Worm (Caenorhabditis elegans) whole organism, L1 larva: ENCODE measurements around the gene Y41D4A.1.

Experiments used
- elt-2 ChIP-seq: sonication (generic microtip); optimal IDR thresholded peaks from 2 replicates; lab custom pipeline; 2016; ENCODE audit warnings: missing genetic modification characterization, mild to moderate bottlenecking, inconsistent platforms, missing compliant biosample characterization, missing genetic modification reagents
- lin-13 ChIP-seq: fragments of 150-350 bp; optimal IDR thresholded peaks from 2 replicates; lab custom pipeline; 2014; ENCODE audit warnings: missing biosample characterization, missing genetic modification reagents, missing genetic modification characterization
- lin-39 ChIP-seq: fragments of 150-350 bp; optimal IDR thresholded peaks from 2 replicates; lab custom pipeline; 2014; ENCODE audit warnings: missing biosample characterization, missing genetic modification reagents, missing genetic modification characterization
- lsy-2 ChIP-seq, 2 experiments: fragments of 150-350 bp; optimal IDR thresholded peaks; 2 replicates each; lab custom pipeline; 2014; ENCODE audit warnings: missing biosample characterization in 2 of 2, missing genetic modification characterization in 2 of 2
- mdl-1 ChIP-seq, 2 experiments: fragments of 150-350 bp; optimal IDR thresholded peaks; 2 replicates each; lab custom pipeline; 2014 to 2017; ENCODE audit warnings: missing biosample characterization in 2 of 2, missing genetic modification characterization in 2 of 2, inconsistent platforms in 1 of 2
- mep-1 ChIP-seq: fragments of 150-350 bp; optimal IDR thresholded peaks from 2 replicates; lab custom pipeline; 2014; ENCODE audit warnings: missing biosample characterization, missing genetic modification characterization

DNA sequence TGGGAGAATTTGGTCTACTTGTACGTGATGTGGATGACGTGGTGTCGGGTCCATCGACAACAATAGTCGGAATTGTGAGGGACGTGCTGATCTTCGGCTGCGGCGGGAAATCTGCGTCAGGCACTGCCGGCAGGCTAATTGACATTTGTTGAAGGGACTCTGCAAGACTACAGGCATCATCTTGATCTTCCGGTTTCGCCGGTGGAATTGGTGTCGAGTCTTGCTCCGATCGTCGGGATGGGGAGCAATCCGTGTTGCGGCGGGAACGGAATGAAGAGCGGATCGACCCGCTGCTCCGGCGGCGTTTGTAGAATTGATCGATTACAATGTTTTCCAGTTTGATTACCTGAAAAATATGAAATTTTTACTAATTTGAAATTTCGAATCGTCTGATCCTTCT lies 19.5 kb upstream of the Y41D4A.1 start:
- TF ChIP-seq mep-1 (tag; lab: Kevin White, UChicago) (no peak), lin-13 (GFP tag; lab: Kevin White, UChicago) (no peak), lin-39 (tag; lab: Kevin White, UChicago) (no peak), elt-2 (no peak), lsy-2 (tag; optimal IDR thresholded peaks at IDR 0.05; lab: Kevin White, UChicago) (no peak), mdl-1 (tag; optimal IDR thresholded peaks at IDR 0.05; lab: Kevin White, UChicago) (no peak)
